Fruit fly (Drosophila melanogaster) whole organism, embryonic: Measurements from ENCODE around the gene Sdhaf3.
A peak's percentile ranks its signal among the peaks of the same experiment; 100 is the strongest.

Source experiments
- B-H1 ChIP-seq: fragments of 200-800 bp; sonication (Bioruptor generic); IDR thresholded peaks from 3 replicates; pipeline ENCODE4 v1.3.6; 2022; ENCODE audit warnings: missing biosample characterization, missing genetic modification characterization
- CG10274 ChIP-seq: fragments of 200-800 bp; sonication (Bioruptor generic); optimal IDR thresholded peaks from 3 replicates; lab custom pipeline; 2017; ENCODE audit warnings: missing biosample characterization, mild to moderate bottlenecking, missing genetic modification characterization
- CG10366 ChIP-seq: fragments of 200-800 bp; sonication (Bioruptor generic); IDR thresholded peaks from 2 replicates; pipeline ENCODE4 v1.3.6; 2022; ENCODE audit warnings: missing biosample characterization, missing genetic modification characterization
- CG11247 ChIP-seq: fragments of 200-800 bp; sonication (Bioruptor generic); IDR thresholded peaks from 2 replicates; pipeline ENCODE4 v1.3.6; 2022; ENCODE audit warnings: missing biosample characterization, missing genetic modification characterization
- CG11695 ChIP-seq: fragments of 200-800 bp; sonication (Bioruptor generic); IDR thresholded peaks from 3 replicates; pipeline ENCODE4 v1.3.6; 2022; ENCODE audit warnings: missing biosample characterization, missing genetic modification characterization
- CG12104 ChIP-seq: fragments of 200-800 bp; sonication (Bioruptor generic); optimal IDR thresholded peaks from 3 replicates; lab custom pipeline; 2016; ENCODE audit warnings: missing biosample characterization, missing genetic modification characterization
- CG12299 ChIP-seq: fragments of 200-800 bp; sonication (Bioruptor generic); optimal IDR thresholded peaks from 2 replicates; lab custom pipeline; 2018; ENCODE audit warnings: missing biosample characterization, mild to moderate bottlenecking, missing genetic modification characterization
- CG13624 ChIP-seq: fragments of 200-800 bp; sonication (Bioruptor generic); optimal IDR thresholded peaks from 2 replicates; lab custom pipeline; 2016; ENCODE audit warnings: missing biosample characterization, missing genetic modification characterization
- CG14014 ChIP-seq: fragments of 200-800 bp; sonication (Bioruptor generic); IDR thresholded peaks from 2 replicates; pipeline ENCODE4 v1.3.6; 2022; ENCODE audit warnings: missing biosample characterization, missing genetic modification characterization
- CG15601 ChIP-seq: fragments of 200-800 bp; sonication (Bioruptor generic); optimal IDR thresholded peaks from 3 replicates; lab custom pipeline; 2019; ENCODE audit warnings: missing biosample characterization, mild to moderate bottlenecking, missing genetic modification characterization, moderate library complexity
- CG17359 ChIP-seq: fragments of 200-800 bp; sonication (Bioruptor generic); optimal IDR thresholded peaks from 3 replicates; lab custom pipeline; 2018; ENCODE audit warnings: missing biosample characterization, mild to moderate bottlenecking, missing genetic modification characterization, moderate library complexity
- CG17361 ChIP-seq: fragments of 200-800 bp; sonication (Bioruptor generic); IDR thresholded peaks from 3 replicates; pipeline ENCODE4 v1.3.6; 2022; ENCODE audit warnings: missing biosample characterization, missing genetic modification characterization
- CG18011 ChIP-seq: fragments of 200-800 bp; sonication (Bioruptor generic); optimal IDR thresholded peaks from 2 replicates; lab custom pipeline; 2017; ENCODE audit warnings: missing biosample characterization, missing genetic modification characterization, mild to moderate bottlenecking, moderate library complexity, missing genotype
- CG2889 ChIP-seq: fragments of 200-800 bp; sonication (Bioruptor generic); IDR thresholded peaks from 3 replicates; pipeline ENCODE4 v1.3.6; 2022; ENCODE audit warnings: missing biosample characterization, missing genetic modification characterization
- CG34422 ChIP-seq: fragments of 200-800 bp; sonication (Bioruptor generic); IDR thresholded peaks from 3 replicates; pipeline ENCODE4 v1.3.6; 2022; ENCODE audit warnings: missing biosample characterization, missing genetic modification characterization
- CG43689 ChIP-seq: fragments of 200-800 bp; sonication (Bioruptor generic); IDR thresholded peaks from 2 replicates; pipeline ENCODE4 v1.3.6; 2022; ENCODE audit warnings: missing biosample characterization, missing genetic modification characterization
- CG7357 ChIP-seq: fragments of 200-800 bp; sonication (Bioruptor generic); IDR thresholded peaks from 3 replicates; pipeline ENCODE4 v1.3.6; 2022; ENCODE audit warnings: missing biosample characterization, missing genetic modification characterization
- Dek ChIP-seq: fragments of 200-800 bp; sonication (Bioruptor generic); optimal IDR thresholded peaks from 3 replicates; lab custom pipeline; 2019; ENCODE audit warnings: missing biosample characterization, mild to moderate bottlenecking, missing genetic modification characterization, moderate library complexity
- Drgx ChIP-seq: fragments of 200-800 bp; sonication (Bioruptor generic); IDR thresholded peaks from 2 replicates; pipeline ENCODE4 v1.3.6; 2022; ENCODE audit warnings: missing biosample characterization, missing genetic modification characterization
- Fer1 ChIP-seq: fragments of 200-800 bp; sonication (Bioruptor generic); optimal IDR thresholded peaks from 2 replicates; lab custom pipeline; 2017; ENCODE audit warnings: missing biosample characterization, mild to moderate bottlenecking, missing genetic modification characterization
- HHEX ChIP-seq: fragments of 200-800 bp; sonication (Bioruptor generic); optimal IDR thresholded peaks from 3 replicates; lab custom pipeline; 2017; ENCODE audit warnings: missing biosample characterization, mild to moderate bottlenecking, missing genetic modification characterization, missing genetic modification reagents
- HLHmδ ChIP-seq: fragments of 200-800 bp; sonication (Bioruptor generic); optimal IDR thresholded peaks from 2 replicates; lab custom pipeline; 2018; ENCODE audit warnings: missing biosample characterization, mild to moderate bottlenecking, missing genetic modification characterization, moderate library complexity
- Hmr ChIP-seq: fragments of 200-800 bp; sonication (Bioruptor generic); optimal IDR thresholded peaks from 3 replicates; lab custom pipeline; 2017; ENCODE audit warnings: mild to moderate bottlenecking, missing biosample characterization, missing genetic modification reagents, missing genetic modification characterization
- Jarid2 ChIP-seq: fragments of 200-800 bp; sonication (Bioruptor generic); optimal IDR thresholded peaks from 3 replicates; lab custom pipeline; 2017; ENCODE audit warnings: mild to moderate bottlenecking, missing biosample characterization, missing genetic modification reagents, missing genetic modification characterization
- Lim3 ChIP-seq: fragments of 200-800 bp; sonication (Bioruptor generic); IDR thresholded peaks from 2 replicates; pipeline ENCODE4 v1.3.6; 2022; ENCODE audit warnings: missing biosample characterization, missing genetic modification characterization
- MESR4 ChIP-seq: fragments of 200-800 bp; sonication (Bioruptor generic); optimal IDR thresholded peaks from 2 replicates; lab custom pipeline; 2018; ENCODE audit warnings: missing biosample characterization, mild to moderate bottlenecking, missing genetic modification characterization, moderate library complexity
- Nf-YA ChIP-seq: fragments of 200-800 bp; sonication (Bioruptor generic); IDR thresholded peaks from 2 replicates; pipeline ENCODE4 v1.3.6; 2022; ENCODE audit warnings: missing biosample characterization, missing genetic modification characterization
- Nf-YC ChIP-seq: fragments of 200-800 bp; optimal IDR thresholded peaks from 3 replicates; lab custom pipeline; 2019; ENCODE audit warnings: missing biosample characterization, mild to moderate bottlenecking, missing genetic modification characterization, moderate library complexity
- Ravus ChIP-seq: fragments of 200-800 bp; sonication (Bioruptor generic); IDR thresholded peaks from 2 replicates; pipeline ENCODE4 v1.3.6; 2022; ENCODE audit warnings: missing biosample characterization, missing genetic modification characterization
- Scr ChIP-seq: fragments of 200-800 bp; sonication (Bioruptor generic); IDR thresholded peaks from 2 replicates; pipeline ENCODE4 v1.3.6; 2022; ENCODE audit warnings: missing biosample characterization, missing genetic modification characterization; ENCODE audit not compliant: partially characterized antibody
- Sox100B ChIP-seq: fragments of 200-800 bp; sonication (Bioruptor generic); optimal IDR thresholded peaks from 3 replicates; lab custom pipeline; 2018; ENCODE audit warnings: missing biosample characterization, mild to moderate bottlenecking, missing genetic modification characterization
- Spps ChIP-seq: fragments of 200-800 bp; sonication (Bioruptor generic); optimal IDR thresholded peaks from 2 replicates; lab custom pipeline; 2018; ENCODE audit warnings: missing biosample characterization, mild to moderate bottlenecking, missing genetic modification characterization
- ab ChIP-seq: fragments of 200-800 bp; sonication (Bioruptor generic); optimal IDR thresholded peaks from 2 replicates; lab custom pipeline; 2016; ENCODE audit warnings: missing biosample characterization, missing genetic modification characterization
- az2 ChIP-seq: fragments of 200-800 bp; sonication (Bioruptor generic); optimal IDR thresholded peaks from 3 replicates; lab custom pipeline; 2016; ENCODE audit warnings: missing biosample characterization, missing genetic modification characterization
- chif ChIP-seq, 2 experiments: fragments of 200-800 bp; sonication (Bioruptor generic); optimal IDR thresholded peaks; 3 replicates each; lab custom pipeline; 2016; ENCODE audit warnings: missing biosample characterization in 2 of 2, missing genetic modification characterization in 2 of 2
- cwo ChIP-seq: fragments of 200-800 bp; sonication (Bioruptor generic); optimal IDR thresholded peaks from 3 replicates; lab custom pipeline; 2017; ENCODE audit warnings: missing biosample characterization, missing genetic modification characterization, mild to moderate bottlenecking, moderate library complexity, missing genetic modification reagents
- fd96Cb ChIP-seq: fragments of 200-800 bp; sonication (Bioruptor generic); optimal IDR thresholded peaks from 2 replicates; lab custom pipeline; 2018; ENCODE audit warnings: missing biosample characterization, mild to moderate bottlenecking, missing genetic modification characterization, moderate library complexity
- gce ChIP-seq: fragments of 200-800 bp; sonication (Bioruptor generic); IDR thresholded peaks from 3 replicates; pipeline ENCODE4 v1.3.6; 2022; ENCODE audit warnings: missing biosample characterization, missing genetic modification characterization
- gem ChIP-seq: fragments of 200-800 bp; sonication (Bioruptor generic); optimal IDR thresholded peaks from 2 replicates; lab custom pipeline; 2019; ENCODE audit warnings: missing biosample characterization, mild to moderate bottlenecking, missing genetic modification characterization, moderate library complexity
- jing ChIP-seq: fragments of 200-800 bp; sonication (Bioruptor generic); optimal IDR thresholded peaks from 2 replicates; lab custom pipeline; 2018; ENCODE audit warnings: missing biosample characterization, mild to moderate bottlenecking, missing genetic modification characterization
- otp ChIP-seq: fragments of 200-800 bp; sonication (Bioruptor generic); IDR thresholded peaks from 3 replicates; pipeline ENCODE4, ENCODE4 v1.3.6; 2022; ENCODE audit warnings: missing biosample characterization, missing genetic modification characterization
- peb ChIP-seq: fragments of 200-800 bp; sonication (Bioruptor generic); IDR thresholded peaks from 2 replicates; pipeline ENCODE4 v1.3.6; 2022; ENCODE audit warnings: missing biosample characterization, missing genetic modification characterization
- rib ChIP-seq: fragments of 200-800 bp; sonication (Bioruptor generic); IDR thresholded peaks from 2 replicates; pipeline ENCODE4 v1.3.6; 2022; ENCODE audit warnings: missing biosample characterization, missing genetic modification characterization
- row ChIP-seq: fragments of 200-800 bp; sonication (Bioruptor generic); IDR thresholded peaks from 3 replicates; pipeline ENCODE4 v1.3.6; 2022; ENCODE audit warnings: missing biosample characterization, missing genetic modification characterization
- sens ChIP-seq: fragments of 200-800 bp; sonication (Bioruptor generic); peaks from one replicate; lab custom pipeline; 2016; ENCODE audit warnings: missing biosample characterization, missing genetic modification characterization
- seq ChIP-seq: fragments of 200-800 bp; sonication (Bioruptor generic); IDR thresholded peaks from 2 replicates; pipeline ENCODE4 v1.3.6; 2022; ENCODE audit warnings: missing biosample characterization, missing genetic modification characterization
- so ChIP-seq: fragments of 200-800 bp; sonication (Bioruptor generic); IDR thresholded peaks from 3 replicates; pipeline ENCODE4 v1.3.6; 2022; ENCODE audit warnings: missing biosample characterization, missing genetic modification characterization
- sr ChIP-seq: fragments of 200-800 bp; sonication (Bioruptor generic); IDR thresholded peaks from 3 replicates; pipeline ENCODE4 v1.3.6; 2022; ENCODE audit warnings: missing biosample characterization, missing genetic modification characterization
- ssp ChIP-seq: fragments of 200-800 bp; sonication (Bioruptor generic); IDR thresholded peaks from 2 replicates; pipeline ENCODE4 v1.3.6; 2022; ENCODE audit warnings: missing biosample characterization, missing genetic modification characterization
- tgo ChIP-seq: fragments of 200-800 bp; sonication (Bioruptor generic); IDR thresholded peaks from 3 replicates; pipeline ENCODE4 v1.3.6; 2022; ENCODE audit warnings: missing biosample characterization, missing genetic modification characterization
- zfh1 ChIP-seq: fragments of 200-800 bp; sonication (Bioruptor generic); IDR thresholded peaks from 3 replicates; pipeline ENCODE4 v1.3.6; 2022; ENCODE audit warnings: missing biosample characterization, missing genetic modification characterization

Gene Sdhaf3

dm6 chr3R:16524178-16524577, 41.9 kb upstream of the Sdhaf3 start (continued):
- TF ChIP-seq ab (GFP tag; lab: Kevin White, UChicago) (no peak), tgo (GFP tag; lab: Robert Waterston, UW) (peak; percentile 70), az2 (GFP tag; lab: Kevin White, UChicago) (peak; percentile 44), cwo (GFP tag; lab: Kevin White, UChicago) (peak; percentile 17), jing (GFP tag; lab: Kevin White, UChicago) (peak; percentile 33), peb (GFP tag; lab: Robert Waterston, UW) (peak; percentile 58; the same call in 1 of the 2 replicates), Dek (tag; lab: Kevin White, UChicago) (peak; percentile 12), CG10366 (GFP tag; lab: Robert Waterston, UW) (peak; percentile 62), CG7357 (GFP tag; lab: Robert Waterston, UW) (peak; percentile 12; the same call in 1 of the 3 replicates), Hmr (GFP tag; lab: Kevin White, UChicago) (no peak), gem (tag; lab: Kevin White, UChicago) (peak; percentile 89), CG13624 (GFP tag; lab: Kevin White, UChicago) (peak; percentile 14), row (GFP tag; lab: Robert Waterston, UW) (peak; percentile 66), CG17359 (tag; lab: Kevin White, UChicago) (peak; percentile 85), sens (GFP tag; lab: Kevin White, UChicago) (peak; percentile 98), CG18011 (GFP tag; lab: Kevin White, UChicago) (no peak), Ravus (GFP tag; lab: Robert Waterston, UW) (peak; percentile 60), CG43689 (GFP tag; lab: Robert Waterston, UW) (0 out of 2 replicates have a peak, but pooled peaks have one; percentile 41), CG12104 (GFP tag; lab: Kevin White, UChicago) (peak; percentile 62), Nf-YA (GFP tag; lab: Robert Waterston, UW) (0 out of 2 replicates have a peak, but pooled peaks have one; percentile 26), CG34422 (peak; percentile 66; the same call in 2 of the 3 replicates), gce (peak; percentile 81), sr (GFP tag; lab: Robert Waterston, UW) (peak; percentile 15; the same call in 1 of the 3 replicates), Nf-YC (peak; percentile 38), HHEX (GFP tag; lab: Kevin White, UChicago) (peak; percentile 31), ssp (GFP tag; lab: Robert Waterston, UW) (peak; percentile 43; the same call in 1 of the 2 replicates), Drgx (GFP tag; lab: Robert Waterston, UW) (peak; percentile 75), CG12299 (tag; lab: Kevin White, UChicago) (peak; percentile 26), Fer1 (GFP tag; lab: Kevin White, UChicago) (peak; percentile 1), CG15601 (tag; lab: Kevin White, UChicago) (peak; percentile 36), CG14014 (peak; percentile 35; the same call in 1 of the 2 replicates), seq (GFP tag; lab: Robert Waterston, UW) (peak; percentile 65; the same call in 1 of the 2 replicates), Jarid2 (GFP tag; lab: Kevin White, UChicago) (no peak), Scr (GFP tag; lab: Robert Waterston, UW) (no peak), otp (GFP tag; lab: Robert Waterston, UW) (peak; percentile 74), rib (GFP tag; lab: Robert Waterston, UW) (no peak), MESR4 (no peak), fd96Cb (tag; lab: Kevin White, UChicago) (peak; percentile 94), Lim3 (GFP tag; lab: Robert Waterston, UW) (peak; percentile 30; the same call in 1 of the 2 replicates), Spps (tag; lab: Kevin White, UChicago) (peak; percentile 96), CG11695 (GFP tag; lab: Robert Waterston, UW) (peak; percentile 76), Sox100B (GFP tag; lab: Kevin White, UChicago) (peak; percentile 84), HLHmδ (GFP tag; lab: Kevin White, UChicago) (no peak), chif (GFP tag; optimal IDR thresholded peaks at IDR 0.05; lab: Kevin White, UChicago) (peak; percentile 27 to 48), CG2889 (GFP tag; lab: Robert Waterston, UW) (0 out of 3 replicates have a peak, but pooled peaks have one; percentile 15), CG11247 (GFP tag; lab: Robert Waterston, UW) (peak; percentile 11; the same call in 1 of the 2 replicates), zfh1 (GFP tag; lab: Robert Waterston, UW) (peak; percentile 87), CG10274 (no peak), CG17361 (GFP tag; lab: Robert Waterston, UW) (peak; percentile 88), B-H1 (GFP tag; lab: Robert Waterston, UW) (peak; percentile 67), so (GFP tag; lab: Robert Waterston, UW) (peak; percentile 83)
